Fruit fly (Drosophila melanogaster) S2 (cell line): Measurements from ENCODE around the gene Iris.

Source experiments
- CG8478 ChIP-seq: fragments of >200 bp; optimal IDR thresholded peaks from 2 replicates; lab custom pipeline; 2018
- CTCF ChIP-seq, 2 experiments: fragments of >200 bp; optimal IDR thresholded peaks; 2 replicates each; lab custom pipeline; 2018

Iris gene

dm6 chr2L:1086312-1086906 is 47.5 kb downstream of the Iris start:
- TF ChIP-seq CG8478 (no peak), CTCF (optimal IDR thresholded peaks at IDR 0.05; lab: Kevin White, UChicago) (no peak)

- TF ChIP-seq CTCF (optimal IDR thresholded peaks at IDR 0.05; lab: Kevin White, UChicago) (no peak), CG8478 (no peak)
Observed at dm6 chr2L:1082668-1083067, 51.2 kb downstream of the Iris start.
